Fruit fly (Drosophila melanogaster) whole organism, prepupa: ENCODE measurements around the gene CG7872.

Experiments used
- CG10631 ChIP-seq: fragments of 200-800 bp; sonication (Bioruptor generic); optimal IDR thresholded peaks from 2 replicates; lab custom pipeline; 2016; ENCODE audit warnings: missing biosample characterization, missing genetic modification characterization
- CG11294 ChIP-seq: fragments of 200-800 bp; sonication (Bioruptor generic); IDR thresholded peaks from 2 replicates; pipeline ENCODE4 v1.3.6; 2022; ENCODE audit warnings: missing biosample characterization, missing genetic modification characterization
- CG11762 ChIP-seq: fragments of 200-800 bp; sonication (Bioruptor generic); optimal IDR thresholded peaks from 3 replicates; lab custom pipeline; 2016; ENCODE audit warnings: missing biosample characterization, missing genetic modification characterization; ENCODE audit not compliant: insufficient read depth
- CG15336 ChIP-seq: fragments of 200-800 bp; sonication (Bioruptor generic); IDR thresholded peaks from 2 replicates; pipeline ENCODE4 v1.3.6; 2022; ENCODE audit warnings: missing biosample characterization, missing genetic modification characterization
- CG1621 ChIP-seq: fragments of 200-800 bp; sonication (Bioruptor generic); optimal IDR thresholded peaks from 3 replicates; lab custom pipeline; 2018; ENCODE audit warnings: missing biosample characterization, mild to moderate bottlenecking, missing genetic modification characterization
- CG16779 ChIP-seq: fragments of 200-800 bp; sonication (Bioruptor generic); optimal IDR thresholded peaks from 3 replicates; lab custom pipeline; 2017; ENCODE audit warnings: missing biosample characterization, mild to moderate bottlenecking, missing genetic modification characterization
- CG32006 ChIP-seq: fragments of 200-800 bp; sonication (Bioruptor generic); optimal IDR thresholded peaks from 3 replicates; lab custom pipeline; 2017; ENCODE audit warnings: missing biosample characterization, mild to moderate bottlenecking, missing genetic modification characterization
- CG34406 ChIP-seq: fragments of 200-800 bp; sonication (Bioruptor generic); optimal IDR thresholded peaks from 3 replicates; lab custom pipeline; 2016; ENCODE audit warnings: missing biosample characterization, missing genetic modification characterization
- CG3919 ChIP-seq: fragments of 200-800 bp; sonication (Bioruptor generic); optimal IDR thresholded peaks from 3 replicates; lab custom pipeline; 2016; ENCODE audit warnings: missing biosample characterization, missing genetic modification characterization
- CG4318 ChIP-seq: fragments of 200-800 bp; sonication (Bioruptor generic); optimal IDR thresholded peaks from 3 replicates; lab custom pipeline; 2017; ENCODE audit warnings: missing biosample characterization, mild to moderate bottlenecking, missing genetic modification characterization
- CG6276 ChIP-seq: fragments of 200-800 bp; sonication (Bioruptor generic); optimal IDR thresholded peaks from 2 replicates; lab custom pipeline; 2017; ENCODE audit warnings: missing biosample characterization, mild to moderate bottlenecking, missing genetic modification characterization
- CG6808 ChIP-seq: fragments of 200-800 bp; sonication (Bioruptor generic); optimal IDR thresholded peaks from 3 replicates; lab custom pipeline; 2017; ENCODE audit warnings: missing biosample characterization, missing genetic modification characterization, mild to moderate bottlenecking, moderate library complexity, missing genetic modification reagents
- CG7368 ChIP-seq: fragments of 200-800 bp; sonication (Bioruptor generic); optimal IDR thresholded peaks from 3 replicates; lab custom pipeline; 2016; ENCODE audit warnings: missing biosample characterization, missing genetic modification characterization
- CG8119 ChIP-seq: fragments of 200-800 bp; sonication (Bioruptor generic); IDR thresholded peaks from 3 replicates; pipeline ENCODE4 v1.3.6; 2022; ENCODE audit warnings: missing biosample characterization, missing genetic modification characterization
- CG8632 ChIP-seq: fragments of 200-800 bp; sonication (Bioruptor generic); optimal IDR thresholded peaks from 3 replicates; lab custom pipeline; 2016; ENCODE audit warnings: missing biosample characterization, missing genetic modification characterization
- CG9139 ChIP-seq: fragments of 200-800 bp; sonication (Bioruptor generic); optimal IDR thresholded peaks from 3 replicates; lab custom pipeline; 2017; ENCODE audit warnings: missing biosample characterization, mild to moderate bottlenecking, missing genetic modification characterization
- Eip75B ChIP-seq: fragments of 200-800 bp; sonication (Bioruptor generic); optimal IDR thresholded peaks from 3 replicates; lab custom pipeline; 2016; ENCODE audit warnings: missing biosample characterization, missing genetic modification characterization
- Eip78C ChIP-seq: fragments of 200-800 bp; sonication (Bioruptor generic); peaks from one replicate; lab custom pipeline; 2016; ENCODE audit warnings: missing biosample characterization, missing genetic modification characterization
- Eip93F ChIP-seq: fragments of 200-800 bp; sonication (Bioruptor generic); optimal IDR thresholded peaks from 2 replicates; lab custom pipeline; 2016; ENCODE audit warnings: missing biosample characterization, mild to moderate bottlenecking, missing genetic modification characterization
- Ets21C ChIP-seq: fragments of 200-800 bp; sonication (Bioruptor generic); optimal IDR thresholded peaks from 3 replicates; lab custom pipeline; 2016; ENCODE audit warnings: missing biosample characterization, missing genetic modification characterization
- Ets96B ChIP-seq: fragments of 200-800 bp; optimal IDR thresholded peaks from 2 replicates; lab custom pipeline; 2019; ENCODE audit warnings: missing biosample characterization, mild to moderate bottlenecking, missing genetic modification characterization, moderate library complexity
- Hr38 ChIP-seq: sonication (Bioruptor generic); optimal IDR thresholded peaks from 2 replicates; lab custom pipeline; 2016; ENCODE audit warnings: missing biosample characterization, missing genetic modification characterization
- Hr39 ChIP-seq: fragments of 200-800 bp; sonication (Bioruptor generic); optimal IDR thresholded peaks from 2 replicates; lab custom pipeline; 2016; ENCODE audit warnings: missing biosample characterization, missing genetic modification characterization
- Hr4 ChIP-seq: fragments of 200-800 bp; sonication (Bioruptor generic); optimal IDR thresholded peaks from 3 replicates; lab custom pipeline; 2016; ENCODE audit warnings: missing biosample characterization, missing genetic modification characterization
- Met ChIP-seq: fragments of 200-800 bp; sonication (Bioruptor generic); optimal IDR thresholded peaks from 3 replicates; lab custom pipeline; 2016; ENCODE audit warnings: missing biosample characterization, missing genetic modification characterization
- OdsH ChIP-seq: fragments of 200-800 bp; sonication (Bioruptor generic); optimal IDR thresholded peaks from 3 replicates; lab custom pipeline; 2016; ENCODE audit warnings: missing biosample characterization, missing genetic modification characterization
- Smox ChIP-seq: fragments of 200-800 bp; sonication (Bioruptor generic); optimal IDR thresholded peaks from 3 replicates; lab custom pipeline; 2016; ENCODE audit warnings: missing biosample characterization, missing genetic modification characterization
- Sox14 ChIP-seq: fragments of 200-800 bp; sonication (Bioruptor generic); optimal IDR thresholded peaks from 3 replicates; lab custom pipeline; 2016; ENCODE audit warnings: missing biosample characterization, missing genetic modification characterization
- Sox15 ChIP-seq: fragments of 200-800 bp; sonication (Bioruptor generic); optimal IDR thresholded peaks from 3 replicates; lab custom pipeline; 2016; ENCODE audit warnings: missing biosample characterization, missing genetic modification characterization
- achi ChIP-seq: fragments of 200-800 bp; sonication (Bioruptor generic); optimal IDR thresholded peaks from 3 replicates; lab custom pipeline; 2016; ENCODE audit warnings: missing biosample characterization, missing genetic modification characterization
- acj6 ChIP-seq: fragments of 200-800 bp; sonication (Bioruptor generic); optimal IDR thresholded peaks from 3 replicates; lab custom pipeline; 2016; ENCODE audit warnings: missing biosample characterization, missing genetic modification characterization
- cyc ChIP-seq: fragments of 200-800 bp; sonication (Bioruptor generic); optimal IDR thresholded peaks from 3 replicates; lab custom pipeline; 2016; ENCODE audit warnings: missing biosample characterization, missing genetic modification characterization
- dsx ChIP-seq: fragments of 200-800 bp; optimal IDR thresholded peaks from 3 replicates; lab custom pipeline; 2019; ENCODE audit warnings: missing biosample characterization, mild to moderate bottlenecking, missing genetic modification characterization, moderate library complexity; ENCODE audit not compliant: poor library complexity, severe bottlenecking
- eg ChIP-seq: fragments of 200-800 bp; sonication (Bioruptor generic); IDR thresholded peaks from 3 replicates; pipeline ENCODE4 v1.3.6; 2022; ENCODE audit warnings: missing biosample characterization, missing genetic modification characterization
- esn ChIP-seq: fragments of 200-800 bp; sonication (Bioruptor generic); optimal IDR thresholded peaks from 2 replicates; lab custom pipeline; 2016; ENCODE audit warnings: missing biosample characterization, mild to moderate bottlenecking, missing genetic modification characterization, moderate library complexity
- fd85E ChIP-seq: fragments of 200-800 bp; sonication (Bioruptor generic); optimal IDR thresholded peaks from 3 replicates; lab custom pipeline; 2016; ENCODE audit warnings: missing biosample characterization, missing genetic modification characterization
- fkh ChIP-seq: fragments of 200-800 bp; sonication (Bioruptor generic); optimal IDR thresholded peaks from 3 replicates; lab custom pipeline; 2017; ENCODE audit warnings: missing biosample characterization, mild to moderate bottlenecking, missing genetic modification characterization, moderate library complexity
- net ChIP-seq: fragments of 200-800 bp; sonication (Bioruptor generic); optimal IDR thresholded peaks from 3 replicates; lab custom pipeline; 2016; ENCODE audit warnings: missing biosample characterization, missing genetic modification characterization
- pdm3 ChIP-seq: fragments of 200-800 bp; sonication (Bioruptor generic); optimal IDR thresholded peaks from 3 replicates; lab custom pipeline; 2016; ENCODE audit warnings: missing biosample characterization, missing genetic modification characterization
- salr ChIP-seq, 2 experiments: fragments of 200-800 bp; sonication (Bioruptor generic); optimal IDR thresholded peaks; 3 replicates each; lab custom pipeline; 2016 to 2018; ENCODE audit warnings: missing biosample characterization in 2 of 2, missing genetic modification characterization in 2 of 2, mild to moderate bottlenecking in 1 of 2
- spab ChIP-seq: fragments of 200-800 bp; sonication (Bioruptor generic); optimal IDR thresholded peaks from 2 replicates; lab custom pipeline; 2017; ENCODE audit warnings: missing biosample characterization, mild to moderate bottlenecking, missing genetic modification characterization, missing genetic modification reagents
- svp ChIP-seq: fragments of 200-800 bp; sonication (Bioruptor generic); peaks from one replicate; lab custom pipeline; 2016; ENCODE audit warnings: missing biosample characterization, missing genetic modification characterization
- topi ChIP-seq: fragments of 200-800 bp; sonication (Bioruptor generic); optimal IDR thresholded peaks from 3 replicates; lab custom pipeline; 2016; ENCODE audit warnings: missing biosample characterization, missing genetic modification characterization
- vri ChIP-seq: fragments of 200-800 bp; sonication (Bioruptor generic); optimal IDR thresholded peaks from 3 replicates; lab custom pipeline; 2016; ENCODE audit warnings: missing biosample characterization, mild to moderate bottlenecking, missing genetic modification characterization

The CG7872 gene

DNA sequence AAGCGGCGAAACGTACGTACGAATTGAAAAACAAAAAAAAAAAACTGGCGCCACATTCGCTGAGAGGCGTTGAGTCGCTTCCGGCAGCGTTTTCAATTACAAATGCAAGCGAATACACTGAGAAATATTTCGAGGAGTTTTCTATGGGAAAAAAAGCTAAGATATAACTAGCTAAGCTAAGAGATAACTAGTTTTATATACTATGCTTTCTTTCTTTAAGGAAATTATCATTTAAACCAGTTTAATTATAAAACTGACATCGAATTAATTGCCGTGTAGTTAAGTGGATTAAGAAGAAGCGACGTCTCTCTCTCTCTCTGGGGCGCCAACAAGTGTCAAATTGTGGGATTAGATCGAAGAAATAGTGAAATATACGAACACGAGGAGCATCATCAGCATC is 37.4 kb downstream of the CG7872 start (continued):
- TF ChIP-seq CG11762 (no peak), eg (GFP tag; lab: Robert Waterston, UW) (peak; percentile 76), Met (GFP tag; lab: Kevin White, UChicago) (peak; percentile 70), CG16779 (tag; lab: Kevin White, UChicago) (no peak), achi (GFP tag; lab: Kevin White, UChicago) (peak; percentile 55), fd85E (GFP tag; lab: Kevin White, UChicago) (no peak), CG1621 (tag; lab: Kevin White, UChicago) (no peak), Sox15 (GFP tag; lab: Kevin White, UChicago) (no peak), Hr39 (GFP tag; lab: Kevin White, UChicago) (peak; percentile 60), svp (GFP tag; lab: Kevin White, UChicago) (peak; percentile 66), vri (no peak)

- TF ChIP-seq svp (GFP tag; lab: Kevin White, UChicago) (peak; percentile 22), Ets21C (no peak)
These were observed 38.0 kb downstream of the CG7872 start for dm6 chrX:15616018-15616417.

DNA sequence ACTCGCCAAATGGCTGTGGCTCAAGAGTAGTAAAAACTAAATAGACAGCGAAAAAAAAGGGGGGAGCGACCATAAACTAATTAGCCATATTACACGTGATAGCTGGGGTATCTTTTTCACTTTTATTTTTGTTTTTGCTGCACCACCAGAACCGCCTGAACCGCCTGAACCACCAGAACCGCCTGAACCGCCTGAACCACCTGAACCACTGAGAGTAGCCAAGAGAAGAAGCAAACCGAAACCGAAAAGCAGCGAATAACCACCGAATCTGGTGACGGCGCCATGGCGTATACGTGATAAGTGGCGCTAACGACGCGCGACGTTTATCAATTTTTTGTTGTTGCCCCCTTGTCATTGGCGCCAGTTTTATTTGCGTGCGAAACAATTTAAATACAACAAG is 38.5 kb downstream of the CG7872 start:
- TF ChIP-seq Hr39 (GFP tag; lab: Kevin White, UChicago) (no peak), Eip75B (GFP tag; lab: Kevin White, UChicago) (no peak), CG8119 (GFP tag; lab: Robert Waterston, UW) (no peak), salr (GFP tag; optimal IDR thresholded peaks at IDR 0.05; lab: Kevin White, UChicago) (no peak), dsx (GFP tag; lab: Kevin White, UChicago) (no peak)

DNA sequence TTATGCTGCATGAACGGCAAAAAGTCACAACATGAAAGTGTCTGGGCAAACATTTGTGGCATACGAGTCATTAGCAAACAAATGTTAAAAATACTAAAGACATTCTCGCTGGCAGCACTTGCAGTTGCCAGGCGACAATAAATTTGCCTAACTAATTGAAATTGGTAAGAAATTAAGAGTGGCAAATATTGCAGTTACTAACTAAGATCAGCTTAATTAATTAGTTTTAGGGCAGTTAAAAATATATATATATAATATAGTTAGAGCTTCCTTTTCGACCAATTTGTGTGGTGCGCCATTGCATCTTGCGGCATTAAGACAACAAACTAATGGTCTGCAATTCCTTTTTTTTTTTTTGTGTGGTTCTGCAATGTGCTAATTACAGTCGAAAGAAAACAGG is 39.9 kb downstream of the CG7872 start:
- TF ChIP-seq Eip78C (GFP tag; lab: Kevin White, UChicago) (peak; percentile 79), spab (GFP tag; lab: Kevin White, UChicago) (no peak), CG32006 (GFP tag; lab: Kevin White, UChicago) (peak; percentile 69), cyc (GFP tag; lab: Kevin White, UChicago) (no peak), net (GFP tag; lab: Kevin White, UChicago) (peak; percentile 45), acj6 (GFP tag; lab: Kevin White, UChicago) (peak; percentile 42), Smox (GFP tag; lab: Kevin White, UChicago) (peak; percentile 35), CG6808 (no peak), CG15336 (GFP tag; lab: Robert Waterston, UW) (peak; percentile 80), CG6276 (GFP tag; lab: Kevin White, UChicago) (peak; percentile 66), Hr39 (GFP tag; lab: Kevin White, UChicago) (no peak), CG9139 (no peak), Sox15 (GFP tag; lab: Kevin White, UChicago) (no peak), CG10631 (peak; percentile 46), Hr4 (peak; percentile 49), Ets96B (tag; lab: Kevin White, UChicago) (peak; percentile 14), dsx (GFP tag; lab: Kevin White, UChicago) (no peak), CG3919 (GFP tag; lab: Kevin White, UChicago) (peak; percentile 47), Sox14 (GFP tag; lab: Kevin White, UChicago) (peak; percentile 34), fkh (GFP tag; lab: Kevin White, UChicago) (no peak), CG4318 (GFP tag; lab: Kevin White, UChicago) (peak; percentile 3), vri (peak; percentile 2), Ets21C (no peak), Eip93F (GFP tag; lab: Kevin White, UChicago) (no peak), CG8119 (GFP tag; lab: Robert Waterston, UW) (peak; percentile 82), CG7368 (GFP tag; lab: Kevin White, UChicago) (no peak), Hr38 (GFP tag; lab: Kevin White, UChicago) (no peak), svp (GFP tag; lab: Kevin White, UChicago) (peak; percentile 65), achi (GFP tag; lab: Kevin White, UChicago) (peak; percentile 69), CG34406 (peak; percentile 19), pdm3 (GFP tag; lab: Kevin White, UChicago) (peak; percentile 47), Eip75B (GFP tag; lab: Kevin White, UChicago) (peak; percentile 3), CG8632 (GFP tag; lab: Kevin White, UChicago) (peak; percentile 26), OdsH (peak; percentile 53), esn (GFP tag; lab: Kevin White, UChicago) (peak; percentile 51), CG11294 (0 out of 2 replicates have a peak, but pooled peaks have one; percentile 35), CG1621 (tag; lab: Kevin White, UChicago) (no peak), fd85E (GFP tag; lab: Kevin White, UChicago) (no peak), CG16779 (tag; lab: Kevin White, UChicago) (no peak), topi (GFP tag; lab: Kevin White, UChicago) (peak; percentile 20)
